Worm (Caenorhabditis elegans): ENCODE data around the gene msi-1.

The msi-1 gene

DNA sequence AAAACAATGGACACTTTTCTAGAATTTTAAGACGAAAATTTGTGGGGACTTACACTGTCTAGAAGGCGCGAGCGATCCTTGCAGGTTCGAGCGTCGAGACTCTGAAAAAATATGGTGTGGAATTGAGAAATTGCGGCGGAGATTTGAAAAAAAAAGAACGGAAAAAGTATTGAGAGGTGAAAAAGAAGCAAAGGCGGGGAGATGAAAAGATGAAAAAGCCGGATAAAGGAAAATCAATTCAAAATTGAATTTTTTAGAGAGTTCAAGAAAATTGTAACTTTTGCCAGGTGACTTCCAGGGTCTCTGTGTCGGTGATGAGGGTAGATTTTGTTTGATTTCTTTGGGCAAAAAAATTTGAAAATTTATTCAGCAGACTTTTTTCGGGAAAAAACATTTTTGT lies at the start of gene msi-1:
TSS of gene msi-1 (minus strand) at position 101 of the 400 bp plus-strand sequence.
- TF ChIP-seq nhr-21 (tag; optimal IDR thresholded peaks at IDR 0.05) (no peak), zag-1 (tag; optimal IDR thresholded peaks at IDR 0.05) (no peak)

DNA sequence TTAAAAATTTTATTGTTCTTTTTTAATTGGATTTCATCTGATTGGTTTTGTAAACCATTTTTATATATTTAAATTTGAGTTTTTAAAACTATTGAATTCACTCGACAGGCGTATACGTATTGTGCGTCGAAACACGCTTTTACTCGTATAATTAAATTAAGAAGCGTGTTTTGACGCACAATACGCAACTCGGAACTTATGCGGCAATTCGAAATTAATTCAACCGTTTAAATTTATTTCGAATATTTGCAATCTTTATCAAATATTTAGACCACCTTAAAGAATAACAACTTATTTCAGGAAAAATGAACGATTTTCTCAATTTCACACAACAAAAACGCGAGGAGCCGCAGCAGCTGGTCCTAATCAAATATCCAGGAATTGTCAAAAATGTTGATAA lies 45.7 kb upstream of the msi-1 start, which contains the start of gene tftc-5:
TSS of gene tftc-5 (plus strand) at position 301 of the 400 bp plus-strand sequence.
- TF ChIP-seq C34F6.9 (tag; optimal IDR thresholded peaks at IDR 0.05) = no peak

DNA sequence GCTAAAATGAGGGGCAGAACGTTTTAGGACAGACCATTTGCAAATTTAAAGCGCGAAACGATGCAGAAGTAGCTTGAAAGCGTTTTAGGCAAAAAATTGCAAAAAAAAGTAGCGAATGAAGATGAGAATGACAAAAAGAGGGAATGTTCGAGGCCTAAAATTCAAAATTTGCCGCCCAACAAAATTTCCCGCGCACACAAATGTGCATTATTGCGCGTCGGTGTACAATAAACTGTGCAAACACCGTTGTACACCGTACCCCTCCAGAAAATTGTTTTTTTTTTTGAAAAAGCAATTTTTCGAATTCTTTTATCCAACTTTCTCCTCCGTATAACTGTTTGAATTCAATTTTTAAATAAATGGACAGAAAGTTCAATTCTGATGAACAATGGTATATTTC lies 43.6 kb upstream of the msi-1 start, which contains the start of gene snpc-3.4:
TSS of gene snpc-3.4 (plus strand) at position 237 of the 400 bp plus-strand sequence.
- peak; percentile 93 for TF ChIP-seq unc-55 (GFP tag; optimal IDR thresholded peaks at IDR 0.05)
- TF ChIP-seq unc-39 (tag; optimal IDR thresholded peaks at IDR 0.05) = no peak
- TF ChIP-seq skn-1 (tag; optimal IDR thresholded peaks at IDR 0.05) = no peak
- TF ChIP-seq ceh-82 (tag; optimal IDR thresholded peaks at IDR 0.05) = no peak
- TF ChIP-seq F13H6.1 (tag; optimal IDR thresholded peaks at IDR 0.05) = peak; percentile 17
- no peak for TF ChIP-seq ztf-4 (tag; optimal IDR thresholded peaks at IDR 0.05)
- peak; percentile 90 for TF ChIP-seq C34F6.9 (tag; optimal IDR thresholded peaks at IDR 0.05)
- TF ChIP-seq lin-11 (tag; optimal IDR thresholded peaks at IDR 0.05) = peak; percentile 25
- no peak for TF ChIP-seq peb-1 (tag; optimal IDR thresholded peaks at IDR 0.05)
- TF ChIP-seq elt-3 (tag; optimal IDR thresholded peaks at IDR 0.05) = no peak
- no peak for TF ChIP-seq nhr-23 (tag; optimal IDR thresholded peaks at IDR 0.05)
- TF ChIP-seq nhr-12 (tag; optimal IDR thresholded peaks at IDR 0.05) = no peak
- no peak for TF ChIP-seq egl-27 (tag; optimal IDR thresholded peaks at IDR 0.05)
- TF ChIP-seq unc-62 (GFP tag; optimal IDR thresholded peaks at IDR 0.05) = no peak
- no peak for TF ChIP-seq ceh-16 (tag; optimal IDR thresholded peaks at IDR 0.05)
- TF ChIP-seq ztf-1 (GFP tag; conservative IDR thresholded peaks at IDR 0.05) = no peak
- peak; percentile 47 for TF ChIP-seq mab-5 (tag; optimal IDR thresholded peaks at IDR 0.05)
- no peak for TF ChIP-seq blmp-1 (tag; optimal IDR thresholded peaks at IDR 0.05; ENCODE audit: insufficient read depth)
- TF ChIP-seq alr-1 (tag; optimal IDR thresholded peaks at IDR 0.05) = no peak
- peak; percentile 61 for TF ChIP-seq sma-3 (GFP tag; optimal IDR thresholded peaks at IDR 0.05)
- TF ChIP-seq nhr-237 (tag; optimal IDR thresholded peaks at IDR 0.05) = no peak
- TF ChIP-seq nhr-6 (tag; optimal IDR thresholded peaks at IDR 0.05) = peak; percentile 10
- TF ChIP-seq mbf-1 (tag; optimal IDR thresholded peaks at IDR 0.05) = no peak
- peak; percentile 93 to 99 for TF ChIP-seq lsy-2 (tag; optimal IDR thresholded peaks at IDR 0.05)
- no peak for TF ChIP-seq ama-1 (optimal IDR thresholded peaks at IDR 0.05)
- peak; percentile 74 for TF ChIP-seq lin-13 (GFP tag; optimal IDR thresholded peaks at IDR 0.05)
- no peak for TF ChIP-seq nhr-77 (tag; optimal IDR thresholded peaks at IDR 0.05)
- TF ChIP-seq mdl-1 (tag; optimal IDR thresholded peaks at IDR 0.05) = no peak
- no peak for TF ChIP-seq R02D3.7 (tag; optimal IDR thresholded peaks at IDR 0.05)
- peak; percentile 72 for TF ChIP-seq nhr-129 (tag; optimal IDR thresholded peaks at IDR 0.05)
- no peak for TF ChIP-seq lin-39 (tag; optimal IDR thresholded peaks at IDR 0.05)
- peak; percentile 80 for TF ChIP-seq crh-2 (tag; optimal IDR thresholded peaks at IDR 0.05)
- peak; percentile 37 for TF ChIP-seq nhr-21 (tag; optimal IDR thresholded peaks at IDR 0.05)
- TF ChIP-seq nhr-11 (tag; optimal IDR thresholded peaks at IDR 0.05) = no peak
- no peak for TF ChIP-seq aly-2 (tag; optimal IDR thresholded peaks at IDR 0.05)
- peak; percentile 58 for TF ChIP-seq nhr-25 (tag; optimal IDR thresholded peaks at IDR 0.05)
- peak; percentile 61 for TF ChIP-seq sem-4 (tag; optimal IDR thresholded peaks at IDR 0.05)
- TF ChIP-seq snpc-4 (tag; optimal IDR thresholded peaks at IDR 0.05) = no peak
- TF ChIP-seq Y55F3AM.14 (GFP tag; optimal IDR thresholded peaks at IDR 0.05) = no peak
- peak; percentile 80 for TF ChIP-seq gmeb-1 (tag; optimal IDR thresholded peaks at IDR 0.05)
- TF ChIP-seq nhr-10 (tag; optimal IDR thresholded peaks at IDR 0.05) = no peak
- no peak for TF ChIP-seq elt-1 (tag; optimal IDR thresholded peaks at IDR 0.05)
- no peak for TF ChIP-seq zag-1 (tag; optimal IDR thresholded peaks at IDR 0.05)
- no peak for TF ChIP-seq ztf-11 (tag; optimal IDR thresholded peaks at IDR 0.05)
- peak; percentile 24 for TF ChIP-seq sma-9 (GFP tag; optimal IDR thresholded peaks at IDR 0.05)
- no peak for TF ChIP-seq sma-9 (tag; optimal IDR thresholded peaks at IDR 0.05)
- peak; percentile 65 for TF ChIP-seq fos-1 (tag; optimal IDR thresholded peaks at IDR 0.05)
- TF ChIP-seq ZK546.5 (tag; optimal IDR thresholded peaks at IDR 0.05) = no peak
- TF ChIP-seq dmd-4 (tag; optimal IDR thresholded peaks at IDR 0.05) = no peak

Measured in whole organism, L2 larva.